Worm (Caenorhabditis elegans): ENCODE measurements around the gene fbxb-26.
A peak's percentile ranks its signal among the peaks of the same experiment; 100 is the strongest.
"Not testable (repeated sequence)": the region's sequence is repeated elsewhere in the genome, so short reads cannot be mapped to it uniquely, and the experiment has no call there.

Gene fbxb-26

DNA sequence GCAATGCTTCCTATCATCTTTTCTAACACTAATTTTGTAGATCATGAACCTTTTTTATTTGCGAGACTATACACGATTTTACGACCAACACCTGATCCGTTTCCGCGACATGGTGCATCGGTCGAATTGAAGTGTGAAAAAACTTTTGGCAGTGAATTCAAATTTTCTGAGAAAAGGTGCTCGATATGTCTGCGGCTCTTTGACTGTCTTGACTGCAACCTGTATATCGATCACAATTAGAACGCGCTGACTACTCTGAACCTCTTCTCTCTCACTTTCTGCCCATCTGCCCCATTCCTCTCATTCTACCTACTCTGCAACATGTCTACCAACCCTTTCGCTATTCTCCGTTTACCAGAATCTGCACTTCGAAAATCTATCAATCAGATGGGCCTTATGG is at the start of gene fbxb-26:
Gene fbxb-26 (plus strand): TSS at position 301 of the 400 bp plus-strand sequence.
- no peak for TF ChIP-seq sem-4 (tag; optimal IDR thresholded peaks at IDR 0.05)
- TF ChIP-seq fos-1 (tag; optimal IDR thresholded peaks at IDR 0.05), result no peak
- no peak for TF ChIP-seq mdl-1 (tag; optimal IDR thresholded peaks at IDR 0.05)
- TF ChIP-seq ztf-1 (GFP tag; conservative IDR thresholded peaks at IDR 0.05), result no peak
- TF ChIP-seq sma-3 (GFP tag; optimal IDR thresholded peaks at IDR 0.05), result no peak
- no peak for TF ChIP-seq nhr-23 (tag; optimal IDR thresholded peaks at IDR 0.05)
- no peak for TF ChIP-seq ztf-4 (tag; optimal IDR thresholded peaks at IDR 0.05)
- no peak for TF ChIP-seq ama-1 (optimal IDR thresholded peaks at IDR 0.05)
- TF ChIP-seq unc-62 (GFP tag; optimal IDR thresholded peaks at IDR 0.05), result no peak
- no peak for TF ChIP-seq blmp-1 (tag; optimal IDR thresholded peaks at IDR 0.05; ENCODE audit: insufficient read depth)
- no peak for TF ChIP-seq sma-9 (GFP tag; optimal IDR thresholded peaks at IDR 0.05)
- TF ChIP-seq sma-9 (tag; optimal IDR thresholded peaks at IDR 0.05), result no peak
- TF ChIP-seq nhr-11 (tag; optimal IDR thresholded peaks at IDR 0.05), result no peak
- TF ChIP-seq nhr-10 (tag; optimal IDR thresholded peaks at IDR 0.05), result no peak

DNA sequence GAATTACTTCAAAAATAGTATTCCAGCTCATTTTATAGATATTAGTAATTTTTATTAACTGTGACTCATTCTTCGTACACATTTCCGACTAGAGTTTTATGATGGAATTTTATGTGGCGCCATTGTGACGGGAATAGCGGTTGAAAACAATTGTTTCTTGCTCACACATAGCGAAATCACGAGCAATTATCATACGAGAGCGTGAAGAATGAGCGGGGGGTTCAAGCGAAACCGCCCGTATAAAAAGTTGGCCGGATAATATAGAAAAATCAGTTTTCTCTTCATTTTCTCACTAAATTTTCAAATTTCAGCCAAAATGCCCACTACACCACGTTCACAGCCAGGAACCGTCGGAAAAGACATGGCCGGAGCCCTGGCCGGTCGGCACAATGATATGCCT is 48.8 kb upstream of the fbxb-26 start, which contains the start of gene C08E3.1:
Gene C08E3.1 (plus strand): TSS at position 301 of the 400 bp plus-strand sequence.
- not testable (repeated sequence) for TF ChIP-seq peb-1 (tag; optimal IDR thresholded peaks at IDR 0.05); ztf-4 (tag; optimal IDR thresholded peaks at IDR 0.05); ztf-1 (GFP tag; conservative IDR thresholded peaks at IDR 0.05)

- TF ChIP-seq peb-1 (tag; optimal IDR thresholded peaks at IDR 0.05) (no peak), unc-62 (GFP tag; optimal IDR thresholded peaks at IDR 0.05) (no peak), aly-2 (tag; optimal IDR thresholded peaks at IDR 0.05) (no peak), fos-1 (tag; optimal IDR thresholded peaks at IDR 0.05) (peak; percentile 41)
Measured at ce11 chrII:1635969-1636368, 46.3 kb upstream of the fbxb-26 start.

DNA sequence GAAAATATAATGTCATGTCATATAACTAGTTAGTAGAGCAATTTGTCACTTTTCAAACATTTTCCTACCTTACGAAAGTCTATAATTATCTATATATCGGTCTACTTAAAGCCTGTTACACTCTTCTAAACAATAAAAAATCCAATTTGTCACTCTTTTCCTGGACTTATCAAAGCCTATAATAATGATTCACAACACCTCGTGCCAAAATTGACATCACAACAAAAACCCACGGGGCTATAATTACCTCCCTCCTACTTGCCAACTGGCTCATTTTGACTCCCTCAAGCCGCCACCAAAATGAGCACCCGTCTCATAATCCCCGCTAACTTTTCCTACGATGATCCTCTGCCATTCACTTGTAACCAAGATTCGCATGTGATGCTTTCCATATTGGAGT is 45.9 kb upstream of the fbxb-26 start, which contains the start of gene srg-20:
Gene srg-20 (plus strand): TSS at position 301 of the 400 bp plus-strand sequence.
- TF ChIP-seq mbf-1, fos-1, egl-27 (tag; optimal IDR thresholded peaks at IDR 0.05): not testable (repeated sequence)

- TF ChIP-seq aly-2 (tag; optimal IDR thresholded peaks at IDR 0.05) (no peak), nhr-25 (tag; optimal IDR thresholded peaks at IDR 0.05) (no peak), egl-27 (tag; optimal IDR thresholded peaks at IDR 0.05) (no peak), nhr-12 (tag; optimal IDR thresholded peaks at IDR 0.05) (no peak), gmeb-1 (tag; optimal IDR thresholded peaks at IDR 0.05) (no peak), mdl-1 (tag; optimal IDR thresholded peaks at IDR 0.05) (no peak), skn-1 (tag; optimal IDR thresholded peaks at IDR 0.05) (no peak), nhr-11 (tag; optimal IDR thresholded peaks at IDR 0.05) (no peak), ztf-1 (GFP tag; conservative IDR thresholded peaks at IDR 0.05) (no peak), zag-1 (tag; optimal IDR thresholded peaks at IDR 0.05) (no peak), Y55F3AM.14 (GFP tag; optimal IDR thresholded peaks at IDR 0.05) (no peak), unc-62 (GFP tag; optimal IDR thresholded peaks at IDR 0.05) (no peak), mab-5 (tag; optimal IDR thresholded peaks at IDR 0.05) (no peak)
Measured at ce11 chrII:1640496-1640895, 41.8 kb upstream of the fbxb-26 start, which contains the start of gene srh-72. TSS of gene srh-72 (minus strand) at chrII:1640596.

DNA sequence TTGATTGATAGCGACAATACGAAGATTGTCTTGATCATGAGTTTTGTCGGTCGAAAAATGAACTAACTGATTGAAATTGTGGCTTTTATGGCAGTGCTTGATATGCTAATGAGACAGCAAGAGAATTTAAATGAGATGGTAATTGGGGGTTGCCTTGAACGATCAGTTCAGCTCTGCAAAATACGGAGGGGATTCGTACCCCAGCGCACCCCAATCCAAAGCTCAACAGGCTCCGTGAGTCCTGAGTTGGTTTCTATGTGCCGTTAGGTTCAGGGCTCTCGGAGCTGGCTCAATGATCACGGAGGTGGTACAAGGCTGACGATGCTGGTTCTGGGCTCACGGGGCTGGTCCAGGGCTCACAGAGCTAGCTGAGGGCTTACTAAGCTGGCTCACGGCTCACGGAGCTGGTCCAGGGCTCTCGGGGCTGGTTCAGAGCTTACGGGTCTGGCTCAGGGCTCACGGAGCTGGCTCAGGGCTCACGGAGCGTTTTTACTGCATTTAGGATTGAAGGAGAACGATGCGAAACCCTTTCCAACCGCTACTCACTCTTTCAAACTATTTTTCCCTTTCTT is 37.5 kb upstream of the fbxb-26 start, which contains the start of gene ZC204.6:
Gene ZC204.6 (minus strand): TSS at position 51 of the 572 bp plus-strand sequence.
- no peak for TF ChIP-seq lsy-2 (tag; optimal IDR thresholded peaks at IDR 0.05)

DNA sequence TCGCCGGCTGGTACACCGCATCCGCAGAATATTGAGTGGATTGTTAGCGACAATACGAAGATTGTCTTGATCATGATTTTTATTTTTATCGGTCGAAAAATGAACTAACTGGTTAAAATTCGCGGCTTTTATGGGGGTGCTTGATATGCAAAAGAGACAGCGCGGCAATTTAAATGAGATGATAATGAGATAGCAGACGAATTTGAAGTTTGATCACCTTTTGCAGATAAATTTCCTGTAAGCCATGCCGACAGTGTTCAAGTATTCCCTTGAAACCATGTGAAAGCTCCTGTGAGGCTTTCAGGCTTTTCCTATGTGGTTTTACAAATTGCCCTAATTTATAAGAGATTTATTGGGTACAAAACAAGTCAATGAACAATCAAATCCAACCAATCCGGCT is 36.1 kb upstream of the fbxb-26 start, which contains the start of gene ZC204.17:
Gene ZC204.17 (minus strand): TSS at position 101 of the 400 bp plus-strand sequence.
- TF ChIP-seq nhr-10 (tag; optimal IDR thresholded peaks at IDR 0.05) (no peak), ama-1 (optimal IDR thresholded peaks at IDR 0.05) (no peak), elt-3 (tag; optimal IDR thresholded peaks at IDR 0.05) (no peak), skn-1 (tag; optimal IDR thresholded peaks at IDR 0.05) (no peak), gmeb-1 (tag; optimal IDR thresholded peaks at IDR 0.05) (no peak), snpc-4 (tag; optimal IDR thresholded peaks at IDR 0.05) (no peak), nhr-77 (tag; optimal IDR thresholded peaks at IDR 0.05) (no peak), peb-1 (tag; optimal IDR thresholded peaks at IDR 0.05) (no peak), nhr-25 (tag; optimal IDR thresholded peaks at IDR 0.05) (no peak), unc-62 (GFP tag; optimal IDR thresholded peaks at IDR 0.05) (no peak), lin-13 (GFP tag; optimal IDR thresholded peaks at IDR 0.05) (no peak), nhr-129 (tag; optimal IDR thresholded peaks at IDR 0.05) (no peak), ztf-1 (GFP tag; conservative IDR thresholded peaks at IDR 0.05) (no peak), ceh-16 (tag; optimal IDR thresholded peaks at IDR 0.05) (no peak), nhr-237 (tag; optimal IDR thresholded peaks at IDR 0.05) (no peak)

All from whole organism, L2 larva.